Fruit fly (Drosophila melanogaster): ENCODE data around the gene CG3982.
A peak's percentile ranks its signal among the peaks of the same experiment; 100 is the strongest.

DNA sequence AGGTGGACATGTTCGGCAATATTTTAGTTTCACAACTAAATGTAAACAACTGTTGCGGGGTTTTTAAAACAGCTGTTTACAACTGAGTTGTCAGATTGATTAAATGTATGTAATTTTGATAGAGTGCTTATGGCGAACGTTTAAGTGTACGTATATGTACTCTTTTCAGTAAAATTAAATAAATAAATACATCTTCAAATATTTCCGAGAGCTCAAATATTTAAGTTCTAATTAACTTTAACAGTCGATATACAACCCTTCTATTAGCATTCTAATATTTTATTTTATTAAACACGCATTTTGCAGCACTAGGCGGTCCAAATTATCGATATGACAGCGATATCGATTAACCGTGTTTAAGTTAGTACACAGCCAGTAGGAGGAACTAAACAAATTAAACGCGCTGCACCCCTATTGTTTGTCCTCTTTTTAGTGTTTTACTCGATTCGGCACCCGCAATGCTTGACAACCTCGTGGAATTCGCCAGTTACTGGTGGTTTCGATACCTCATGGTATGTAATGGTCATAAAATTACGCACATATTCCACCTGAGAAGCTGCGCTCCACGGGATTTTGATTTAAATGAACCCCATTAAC lies 34.4 kb upstream of the CG3982 start, which contains the start of the genes CG3448 and ghi:
- TF ChIP-seq CG1602 (GFP tag; optimal IDR thresholded peaks at IDR 0.05) (no peak), tna (GFP tag; IDR thresholded peaks at IDR 0.05; ENCODE audit: partially characterized antibody) (peak; percentile 45; the same call in 1 of the 2 replicates), CG2678 (tag; optimal IDR thresholded peaks at IDR 0.05) (peak; percentile 81), pzg (GFP tag; optimal IDR thresholded peaks at IDR 0.05) (peak; percentile 69), slou (GFP tag; optimal IDR thresholded peaks at IDR 0.05) (peak; percentile 34), Ravus (GFP tag; IDR thresholded peaks at IDR 0.05) (no peak), CG11695 (GFP tag; IDR thresholded peaks at IDR 0.05) (peak; percentile 10; the same call in 1 of the 3 replicates), CG9727 (GFP tag; optimal IDR thresholded peaks at IDR 0.05) (peak; percentile 35), Sox102F (GFP tag; optimal IDR thresholded peaks at IDR 0.05) (peak; percentile 52)

All from whole organism, embryonic.